Worm (Caenorhabditis elegans): ENCODE measurements around the gene ugt-17.

Gene ugt-17

DNA sequence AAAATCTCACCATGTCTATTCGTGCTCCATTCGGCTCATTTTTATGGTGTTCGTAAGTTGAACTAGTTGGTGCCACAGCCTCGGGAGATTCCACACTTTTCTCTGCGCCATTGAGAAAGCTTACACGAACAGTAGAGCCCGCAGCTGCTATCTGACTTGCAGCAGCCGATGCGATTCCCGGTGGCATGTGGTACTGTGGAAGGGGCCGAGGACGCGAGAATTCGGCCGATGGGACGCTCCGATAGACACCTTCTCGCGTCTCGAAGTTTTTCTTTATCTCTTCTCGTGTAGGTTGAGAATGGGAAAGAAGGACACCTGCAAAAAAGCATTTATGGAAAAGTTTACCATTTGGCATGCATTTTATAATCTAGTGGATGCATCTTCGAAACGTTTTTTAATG is 28.5 kb upstream of the ugt-17 start:
- TF ChIP-seq zfh-2 (GFP tag; conservative IDR thresholded peaks at IDR 0.05) (peak; percentile 64), sdz-38 (tag; optimal IDR thresholded peaks at IDR 0.05) (no peak)

DNA sequence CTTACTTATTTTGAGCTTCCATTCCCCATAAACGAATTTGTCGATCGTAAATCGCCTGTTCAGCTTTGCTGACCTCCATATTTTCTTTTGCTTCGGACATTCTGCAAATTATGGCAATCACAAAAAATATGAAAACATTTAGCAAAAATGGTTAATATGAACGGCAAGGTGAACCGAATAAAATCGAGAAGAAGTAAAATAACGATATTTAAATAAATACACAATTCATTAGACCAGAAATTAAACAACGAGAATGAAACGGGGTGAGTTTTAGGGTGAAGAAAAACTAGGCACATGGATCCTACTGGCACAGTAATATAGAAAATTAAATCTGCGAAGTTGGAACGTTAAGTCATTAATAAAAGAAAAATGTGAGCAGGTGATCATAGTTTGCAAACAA is 25.4 kb upstream of the ugt-17 start, which contains the start of gene aos-1:
TSS of gene aos-1 (minus strand) at position 101 of the 400 bp plus-strand sequence.
- TF ChIP-seq sea-2 (GFP tag; IDR thresholded peaks at IDR 0.05) (no peak), K12H6.12 (tag; optimal IDR thresholded peaks at IDR 0.05) (no peak), snpc-3.4 (tag; optimal IDR thresholded peaks at IDR 0.05) (no peak), zim-3 (tag; optimal IDR thresholded peaks at IDR 0.05) (no peak), ceh-91 (GFP tag; IDR thresholded peaks at IDR 0.05) (no peak), lsy-27 (tag; optimal IDR thresholded peaks at IDR 0.05; ENCODE audit: borderline replicate concordance, insufficient read depth) (no peak), ztf-18 (tag; optimal IDR thresholded peaks at IDR 0.05) (no peak), chd-7 (tag; optimal IDR thresholded peaks at IDR 0.05) (no peak), rpc-1 (optimal IDR thresholded peaks at IDR 0.05) (no peak), rpc-1 (tag; optimal IDR thresholded peaks at IDR 0.05) (no peak), hlh-26 (GFP tag; conservative IDR thresholded peaks at IDR 0.05) (no peak), attf-6 (GFP tag; IDR thresholded peaks at IDR 0.05) (no peak), B0261.1 (tag; optimal IDR thresholded peaks at IDR 0.05) (no peak), ekl-4 (GFP tag; IDR thresholded peaks at IDR 0.05) (no peak), mel-28 (tag; optimal IDR thresholded peaks at IDR 0.05; ENCODE audit: borderline replicate concordance) (no peak), ccch-3 (GFP tag; optimal IDR thresholded peaks at IDR 0.05) (no peak)

ce11 chrV:10124799-10125548 is 20.2 kb upstream of the ugt-17 start, which contains the start of gene C08B6.10:
TSS of gene C08B6.10 (plus strand) at chrV:10125498.
- TF ChIP-seq ccch-3 (GFP tag; optimal IDR thresholded peaks at IDR 0.05) (no peak), chd-7 (tag; optimal IDR thresholded peaks at IDR 0.05) (no peak), ceh-27 (GFP tag; optimal IDR thresholded peaks at IDR 0.05) (no peak), hsf-1 (GFP tag; IDR thresholded peaks at IDR 0.05) (no peak), nfya-2 (GFP tag; IDR thresholded peaks at IDR 0.05) (no peak), T07F8.4 (tag; optimal IDR thresholded peaks at IDR 0.05) (no peak), hmg-1.2 (GFP tag; IDR thresholded peaks at IDR 0.05) (no peak), dox-1 (GFP tag; IDR thresholded peaks at IDR 0.05) (no peak), mxl-1 (tag; optimal IDR thresholded peaks at IDR 0.05) (no peak), tbx-9 (tag; optimal IDR thresholded peaks at IDR 0.05; ENCODE audit: borderline replicate concordance) (no peak), F57A8.1 (GFP tag; optimal IDR thresholded peaks at IDR 0.05) (no peak), die-1 (tag; optimal IDR thresholded peaks at IDR 0.05) (no peak), ztf-22 (GFP tag; optimal IDR thresholded peaks at IDR 0.05) (no peak), aptf-3 (GFP tag; IDR thresholded peaks at IDR 0.05) (no peak), F33H1.4 (GFP tag; IDR thresholded peaks at IDR 0.05) (no peak), zim-3 (tag; optimal IDR thresholded peaks at IDR 0.05) (no peak), ceh-40 (GFP tag; IDR thresholded peaks at IDR 0.05) (no peak), hlh-26 (GFP tag; conservative IDR thresholded peaks at IDR 0.05) (no peak), hrde-1 (tag; optimal IDR thresholded peaks at IDR 0.05; ENCODE audit: borderline replicate concordance) (no peak), somi-1 (GFP tag; optimal IDR thresholded peaks at IDR 0.05) (no peak)

- TF ChIP-seq ceh-58 (GFP tag; IDR thresholded peaks at IDR 0.05) (no peak), F33H1.4 (GFP tag; IDR thresholded peaks at IDR 0.05) (no peak), ets-4 (GFP tag; optimal IDR thresholded peaks at IDR 0.05) (no peak), chd-7 (tag; optimal IDR thresholded peaks at IDR 0.05) (no peak), bed-1 (GFP tag; IDR thresholded peaks at IDR 0.05) (no peak), Y67H2A.10 (GFP tag; conservative IDR thresholded peaks at IDR 0.05) (no peak), F49E8.2 (tag; optimal IDR thresholded peaks at IDR 0.05; ENCODE audit: insufficient read depth) (no peak), mxl-1 (tag; optimal IDR thresholded peaks at IDR 0.05) (no peak), lag-1 (GFP tag; IDR thresholded peaks at IDR 0.05) (no peak), F57C9.4 (tag; optimal IDR thresholded peaks at IDR 0.05) (no peak), ztf-26 (tag; optimal IDR thresholded peaks at IDR 0.05) (no peak), lin-26 (GFP tag; IDR thresholded peaks at IDR 0.05) (no peak), lsl-1 (GFP tag; optimal IDR thresholded peaks at IDR 0.05) (no peak), egl-18 (GFP tag; IDR thresholded peaks at IDR 0.05) (no peak)
These were observed 18.6 kb upstream of the ugt-17 start, which contains the start of gene C08B6.6 for ce11 chrV:10123324-10123723. TSS of gene C08B6.6 (plus strand) at chrV:10123624.
